Fruit fly (Drosophila melanogaster) whole organism, prepupa: ENCODE measurements around the gene CG33795.

Experiments
- Blimp-1 ChIP-seq: fragments of 200-800 bp; sonication (Bioruptor generic); optimal IDR thresholded peaks from 3 replicates; lab custom pipeline; 2017; ENCODE audit warnings: missing biosample characterization, missing genetic modification characterization, mild to moderate bottlenecking, moderate library complexity, missing genetic modification reagents
- CG10631 ChIP-seq: fragments of 200-800 bp; sonication (Bioruptor generic); optimal IDR thresholded peaks from 2 replicates; lab custom pipeline; 2016; ENCODE audit warnings: missing biosample characterization, missing genetic modification characterization
- CG11294 ChIP-seq: fragments of 200-800 bp; sonication (Bioruptor generic); IDR thresholded peaks from 2 replicates; pipeline ENCODE4 v1.3.6; 2022; ENCODE audit warnings: missing biosample characterization, missing genetic modification characterization
- CG11762 ChIP-seq: fragments of 200-800 bp; sonication (Bioruptor generic); optimal IDR thresholded peaks from 3 replicates; lab custom pipeline; 2016; ENCODE audit warnings: missing biosample characterization, missing genetic modification characterization; ENCODE audit not compliant: insufficient read depth
- CG3032 ChIP-seq: fragments of 200-800 bp; optimal IDR thresholded peaks from 2 replicates; lab custom pipeline; 2019; ENCODE audit warnings: missing biosample characterization, mild to moderate bottlenecking, missing genetic modification characterization, moderate library complexity
- CG34406 ChIP-seq: fragments of 200-800 bp; sonication (Bioruptor generic); optimal IDR thresholded peaks from 3 replicates; lab custom pipeline; 2016; ENCODE audit warnings: missing biosample characterization, missing genetic modification characterization
- CG3919 ChIP-seq: fragments of 200-800 bp; sonication (Bioruptor generic); optimal IDR thresholded peaks from 3 replicates; lab custom pipeline; 2016; ENCODE audit warnings: missing biosample characterization, missing genetic modification characterization
- CG4318 ChIP-seq: fragments of 200-800 bp; sonication (Bioruptor generic); optimal IDR thresholded peaks from 3 replicates; lab custom pipeline; 2017; ENCODE audit warnings: missing biosample characterization, mild to moderate bottlenecking, missing genetic modification characterization
- CG6163 ChIP-seq: fragments of 200-800 bp; sonication (Bioruptor generic); IDR thresholded peaks from 3 replicates; pipeline ENCODE4 v1.3.6; 2022; ENCODE audit warnings: missing biosample characterization, missing genetic modification characterization
- CG6792 ChIP-seq: fragments of 200-800 bp; sonication (Bioruptor generic); optimal IDR thresholded peaks from 3 replicates; lab custom pipeline; 2016; ENCODE audit warnings: missing biosample characterization, missing genetic modification characterization
- CG7368 ChIP-seq: fragments of 200-800 bp; sonication (Bioruptor generic); optimal IDR thresholded peaks from 3 replicates; lab custom pipeline; 2016; ENCODE audit warnings: missing biosample characterization, missing genetic modification characterization
- CG8119 ChIP-seq: fragments of 200-800 bp; sonication (Bioruptor generic); IDR thresholded peaks from 3 replicates; pipeline ENCODE4 v1.3.6; 2022; ENCODE audit warnings: missing biosample characterization, missing genetic modification characterization
- CG8319 ChIP-seq: fragments of 200-800 bp; sonication (Bioruptor generic); optimal IDR thresholded peaks from 3 replicates; lab custom pipeline; 2016; ENCODE audit warnings: missing biosample characterization, missing genetic modification characterization
- Eip75B ChIP-seq: fragments of 200-800 bp; sonication (Bioruptor generic); optimal IDR thresholded peaks from 3 replicates; lab custom pipeline; 2016; ENCODE audit warnings: missing biosample characterization, missing genetic modification characterization
- Eip78C ChIP-seq: fragments of 200-800 bp; sonication (Bioruptor generic); peaks from one replicate; lab custom pipeline; 2016; ENCODE audit warnings: missing biosample characterization, missing genetic modification characterization
- Ets21C ChIP-seq: fragments of 200-800 bp; sonication (Bioruptor generic); optimal IDR thresholded peaks from 3 replicates; lab custom pipeline; 2016; ENCODE audit warnings: missing biosample characterization, missing genetic modification characterization
- Hr38 ChIP-seq: sonication (Bioruptor generic); optimal IDR thresholded peaks from 2 replicates; lab custom pipeline; 2016; ENCODE audit warnings: missing biosample characterization, missing genetic modification characterization
- Hr4 ChIP-seq: fragments of 200-800 bp; sonication (Bioruptor generic); optimal IDR thresholded peaks from 3 replicates; lab custom pipeline; 2016; ENCODE audit warnings: missing biosample characterization, missing genetic modification characterization
- Lpt ChIP-seq: fragments of 200-800 bp; sonication (Bioruptor generic); optimal IDR thresholded peaks from 3 replicates; lab custom pipeline; 2016; ENCODE audit warnings: missing biosample characterization, missing genetic modification characterization
- Met ChIP-seq: fragments of 200-800 bp; sonication (Bioruptor generic); optimal IDR thresholded peaks from 3 replicates; lab custom pipeline; 2016; ENCODE audit warnings: missing biosample characterization, missing genetic modification characterization
- OdsH ChIP-seq: fragments of 200-800 bp; sonication (Bioruptor generic); optimal IDR thresholded peaks from 3 replicates; lab custom pipeline; 2016; ENCODE audit warnings: missing biosample characterization, missing genetic modification characterization
- Sox14 ChIP-seq: fragments of 200-800 bp; sonication (Bioruptor generic); optimal IDR thresholded peaks from 3 replicates; lab custom pipeline; 2016; ENCODE audit warnings: missing biosample characterization, missing genetic modification characterization
- cyc ChIP-seq: fragments of 200-800 bp; sonication (Bioruptor generic); optimal IDR thresholded peaks from 3 replicates; lab custom pipeline; 2016; ENCODE audit warnings: missing biosample characterization, missing genetic modification characterization
- dsx ChIP-seq: fragments of 200-800 bp; optimal IDR thresholded peaks from 3 replicates; lab custom pipeline; 2019; ENCODE audit warnings: missing biosample characterization, mild to moderate bottlenecking, missing genetic modification characterization, moderate library complexity; ENCODE audit not compliant: poor library complexity, severe bottlenecking
- eg ChIP-seq: fragments of 200-800 bp; sonication (Bioruptor generic); IDR thresholded peaks from 3 replicates; pipeline ENCODE4 v1.3.6; 2022; ENCODE audit warnings: missing biosample characterization, missing genetic modification characterization
- fd59A ChIP-seq: fragments of 200-800 bp; sonication (Bioruptor generic); optimal IDR thresholded peaks from 2 replicates; lab custom pipeline; 2017; ENCODE audit warnings: missing biosample characterization, mild to moderate bottlenecking, missing genetic modification characterization, missing genetic modification reagents
- fd85E ChIP-seq: fragments of 200-800 bp; sonication (Bioruptor generic); optimal IDR thresholded peaks from 3 replicates; lab custom pipeline; 2016; ENCODE audit warnings: missing biosample characterization, missing genetic modification characterization
- fkh ChIP-seq: fragments of 200-800 bp; sonication (Bioruptor generic); optimal IDR thresholded peaks from 3 replicates; lab custom pipeline; 2017; ENCODE audit warnings: missing biosample characterization, mild to moderate bottlenecking, missing genetic modification characterization, moderate library complexity
- pdm3 ChIP-seq: fragments of 200-800 bp; sonication (Bioruptor generic); optimal IDR thresholded peaks from 3 replicates; lab custom pipeline; 2016; ENCODE audit warnings: missing biosample characterization, missing genetic modification characterization
- salr ChIP-seq, 2 experiments: fragments of 200-800 bp; sonication (Bioruptor generic); optimal IDR thresholded peaks; 3 replicates each; lab custom pipeline; 2016 to 2018; ENCODE audit warnings: missing biosample characterization in 2 of 2, missing genetic modification characterization in 2 of 2, mild to moderate bottlenecking in 1 of 2
- spab ChIP-seq: fragments of 200-800 bp; sonication (Bioruptor generic); optimal IDR thresholded peaks from 2 replicates; lab custom pipeline; 2017; ENCODE audit warnings: missing biosample characterization, mild to moderate bottlenecking, missing genetic modification characterization, missing genetic modification reagents
- svp ChIP-seq: fragments of 200-800 bp; sonication (Bioruptor generic); peaks from one replicate; lab custom pipeline; 2016; ENCODE audit warnings: missing biosample characterization, missing genetic modification characterization
- vri ChIP-seq: fragments of 200-800 bp; sonication (Bioruptor generic); optimal IDR thresholded peaks from 3 replicates; lab custom pipeline; 2016; ENCODE audit warnings: missing biosample characterization, mild to moderate bottlenecking, missing genetic modification characterization

Gene CG33795

DNA sequence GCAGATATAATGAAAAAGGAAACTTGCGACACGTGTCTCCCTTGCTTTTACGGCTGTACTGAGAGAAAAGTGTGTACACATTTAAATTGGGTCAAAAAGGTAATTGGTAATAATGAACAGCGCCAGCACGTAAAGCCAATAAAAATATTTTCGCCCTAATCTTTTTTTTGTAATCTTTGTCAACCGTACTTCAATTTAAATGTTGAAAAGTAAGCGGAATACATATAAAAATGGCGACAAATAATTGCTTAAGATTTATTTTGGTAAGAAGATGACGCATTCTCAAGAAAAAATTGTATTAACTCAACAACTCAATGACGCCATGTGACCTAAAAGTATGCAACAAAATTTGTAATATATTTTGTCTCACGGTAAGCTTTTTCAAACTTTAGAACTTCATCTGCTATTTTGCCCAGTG, 23.4 kb downstream of the CG33795 start (continued):
- TF ChIP-seq eg (GFP tag; lab: Robert Waterston, UW) (no peak), CG3032 (tag; lab: Kevin White, UChicago) (peak; percentile 45), Sox14 (GFP tag; lab: Kevin White, UChicago) (peak; percentile 36), CG8119 (0 out of 3 replicates have a peak, but pooled peaks have one; percentile 10), dsx (GFP tag; lab: Kevin White, UChicago) (no peak), OdsH (peak; percentile 36), CG8319 (peak; percentile 46), Blimp-1 (no peak), fd85E (GFP tag; lab: Kevin White, UChicago) (no peak), Ets21C (GFP tag; lab: Kevin White, UChicago) (peak; percentile 31), cyc (GFP tag; lab: Kevin White, UChicago) (peak; percentile 27), fd59A (GFP tag; lab: Kevin White, UChicago) (peak; percentile 21), CG6792 (peak; percentile 53), Lpt (no peak)

DNA sequence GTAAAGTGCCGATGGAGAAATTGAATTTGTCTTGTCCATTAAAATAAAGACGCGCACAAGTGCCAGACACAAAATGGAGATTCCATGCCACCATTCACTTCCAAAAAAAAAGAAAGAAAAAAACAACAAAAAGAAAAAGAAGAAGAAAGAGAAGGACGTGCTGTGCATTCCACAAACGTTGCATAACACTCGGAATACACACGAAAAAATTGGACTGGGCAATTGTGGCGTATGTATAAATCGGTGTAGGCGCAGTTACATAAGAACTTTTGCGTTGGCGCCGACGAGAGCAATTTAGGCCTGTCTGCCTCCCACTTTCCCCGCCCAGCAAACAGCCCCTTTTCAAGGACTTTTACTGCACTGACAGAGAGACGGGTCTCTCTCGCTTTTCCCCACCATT, 23.9 kb downstream of the CG33795 start:
- TF ChIP-seq CG6792 (no peak), CG3919 (no peak), CG11762 (GFP tag; lab: Kevin White, UChicago) (no peak), CG34406 (GFP tag; lab: Kevin White, UChicago) (no peak), fkh (no peak), vri (GFP tag; lab: Kevin White, UChicago) (peak; percentile 58), spab (GFP tag; lab: Kevin White, UChicago) (no peak), CG11294 (GFP tag; lab: Robert Waterston, UW) (no peak), CG8319 (no peak), CG6163 (GFP tag; lab: Robert Waterston, UW) (0 out of 3 replicates have a peak, but pooled peaks have one; percentile 7), salr (GFP tag; optimal IDR thresholded peaks at IDR 0.05; lab: Kevin White, UChicago) (no peak), svp (GFP tag; lab: Kevin White, UChicago) (no peak)

- TF ChIP-seq CG10631 (GFP tag; lab: Kevin White, UChicago) = no peak
- peak; percentile 75 for TF ChIP-seq Eip78C
- no peak for TF ChIP-seq vri (GFP tag; lab: Kevin White, UChicago)
- TF ChIP-seq CG6163 (GFP tag; lab: Robert Waterston, UW) = no peak
- TF ChIP-seq pdm3 (GFP tag; lab: Kevin White, UChicago) = no peak
- TF ChIP-seq CG4318 (GFP tag; lab: Kevin White, UChicago) = no peak
- TF ChIP-seq Hr4 (GFP tag; lab: Kevin White, UChicago) = peak; percentile 5
- no peak for TF ChIP-seq CG7368 (GFP tag; lab: Kevin White, UChicago)
- TF ChIP-seq fd59A (GFP tag; lab: Kevin White, UChicago) = no peak
- TF ChIP-seq fd85E (GFP tag; lab: Kevin White, UChicago) = no peak
Observed at dm6 chr3L:16146539-16146934, 24.6 kb downstream of the CG33795 start.

- TF ChIP-seq CG10631 (GFP tag; lab: Kevin White, UChicago) (no peak), Eip78C (peak; percentile 54)
Observed at dm6 chr3L:16145931-16146538, 25.1 kb downstream of the CG33795 start.

DNA sequence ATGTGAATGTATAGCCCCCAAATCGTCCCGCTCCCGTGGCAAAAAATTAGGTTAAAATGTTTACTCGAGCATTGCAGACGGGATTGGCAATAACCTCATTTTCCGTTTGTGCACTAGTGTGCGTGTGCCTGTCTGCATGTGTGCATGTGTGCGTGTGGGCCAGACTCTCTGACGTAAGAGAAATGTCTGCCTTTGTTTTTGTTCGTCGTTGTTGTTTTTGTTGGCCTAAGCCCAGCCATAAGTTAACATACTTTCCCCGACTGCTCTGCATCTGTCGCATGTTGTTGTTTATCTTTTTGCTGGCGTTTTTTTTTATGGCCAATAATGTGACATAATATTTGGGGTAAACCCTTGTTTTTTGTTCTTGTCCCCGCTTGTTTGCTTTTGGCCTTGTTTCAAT, 25.9 kb downstream of the CG33795 start:
- TF ChIP-seq Hr38 (no peak), vri (GFP tag; lab: Kevin White, UChicago) (peak; percentile 88), fkh (no peak), Eip75B (GFP tag; lab: Kevin White, UChicago) (peak; percentile 46), Met (no peak)
